Fruit fly (Drosophila melanogaster) S2 (cell line): ENCODE results near the gene Tnpo.

ENCODE experiments used
- CG8478 ChIP-seq: fragments of >200 bp; optimal IDR thresholded peaks from 2 replicates; lab custom pipeline; 2018
- CTCF ChIP-seq, 2 experiments: fragments of >200 bp; optimal IDR thresholded peaks; 2 replicates each; lab custom pipeline; 2018

- no peak for TF ChIP-seq CG8478 (lab: Kevin White, UChicago)
- no peak for TF ChIP-seq CTCF (optimal IDR thresholded peaks at IDR 0.05; lab: Kevin White, UChicago)
Measured at dm6 chr3L:6157327-6158032, 35.8 kb upstream of the Tnpo start, which contains the start of gene CG13297.
